Fruit fly (Drosophila melanogaster): Measurements from ENCODE around the gene CG18094.

Gene CG18094

DNA sequence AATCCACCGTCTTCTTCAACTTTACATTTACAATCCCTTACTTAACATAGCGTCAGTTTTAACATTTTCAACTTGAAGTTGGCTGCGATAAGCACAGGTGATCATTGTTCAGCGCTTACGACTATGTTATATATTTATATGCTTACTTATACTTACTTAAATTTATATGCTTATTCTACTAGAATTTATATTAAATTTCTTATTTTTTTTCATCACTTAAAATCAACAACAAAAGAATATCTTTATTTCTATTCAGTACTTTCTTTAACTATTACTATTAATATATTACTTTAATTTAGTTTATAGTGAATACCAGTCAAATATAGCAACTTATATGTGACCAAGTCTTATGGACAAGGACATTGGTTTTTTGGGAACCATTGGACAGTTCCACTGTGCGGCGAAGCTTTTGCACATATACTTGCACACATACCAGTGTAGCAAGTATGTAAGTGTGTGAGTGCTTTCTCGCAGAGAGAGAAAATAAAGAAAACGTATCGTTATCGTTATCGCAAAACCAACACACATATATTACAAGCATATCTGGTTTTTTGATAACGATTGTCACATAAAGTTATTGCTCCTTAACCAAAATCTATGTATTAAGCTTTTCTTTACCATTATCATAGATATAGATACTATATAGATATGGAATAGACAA lies 27.2 kb downstream of the CG18094 start, which contains the start of gene Hasp (continued):
- peak; percentile 31 for TF ChIP-seq slp2 (GFP tag; optimal IDR thresholded peaks at IDR 0.05)
- peak; percentile 68 for TF ChIP-seq CG2678 (tag; optimal IDR thresholded peaks at IDR 0.05)
- no peak for TF ChIP-seq Side (GFP tag; optimal IDR thresholded peaks at IDR 0.05)
- peak; percentile 33; the same call in 1 of the 2 replicates for TF ChIP-seq ttk (GFP tag; IDR thresholded peaks at IDR 0.05)
- TF ChIP-seq run (tag; optimal IDR thresholded peaks at IDR 0.05) = no peak
- no peak for TF ChIP-seq psq (GFP tag; optimal IDR thresholded peaks at IDR 0.05)
- TF ChIP-seq tup (GFP tag; optimal IDR thresholded peaks at IDR 0.05) = no peak
- TF ChIP-seq repo (GFP tag; optimal IDR thresholded peaks at IDR 0.05) = no peak
- peak; percentile 66 for TF ChIP-seq grau (tag; optimal IDR thresholded peaks at IDR 0.05)
- peak; percentile 40 for TF ChIP-seq Chrac-16 (GFP tag; optimal IDR thresholded peaks at IDR 0.05)
- no peak for TF ChIP-seq H15 (GFP tag; IDR thresholded peaks at IDR 0.05)
- no peak for TF ChIP-seq Lhr (GFP tag; optimal IDR thresholded peaks at IDR 0.05)
- 0 out of 3 replicates have a peak, but pooled peaks have one; percentile 13 for TF ChIP-seq so (GFP tag; IDR thresholded peaks at IDR 0.05)
- TF ChIP-seq fu2 (GFP tag; optimal IDR thresholded peaks at IDR 0.05) = no peak
- no peak for TF ChIP-seq twi (tag; optimal IDR thresholded peaks at IDR 0.05)
- TF ChIP-seq CG14710 (tag; optimal IDR thresholded peaks at IDR 0.05) = peak; percentile 46
- no peak for TF ChIP-seq cato (GFP tag; optimal IDR thresholded peaks at IDR 0.05; ENCODE audit: borderline replicate concordance)
- TF ChIP-seq CG17359 (tag; optimal IDR thresholded peaks at IDR 0.05) = peak; percentile 70
- TF ChIP-seq CG30020 (tag; optimal IDR thresholded peaks at IDR 0.05) = peak; percentile 2
- peak; percentile 62 for TF ChIP-seq CG17829 (tag; optimal IDR thresholded peaks at IDR 0.05)
- TF ChIP-seq MBD-R2 (GFP tag; IDR thresholded peaks at IDR 0.05) = peak; percentile 39; the same call in 1 of the 2 replicates
- peak; percentile 53; the same call in 1 of the 2 replicates for TF ChIP-seq CG14441 (GFP tag; IDR thresholded peaks at IDR 0.05)
- peak; percentile 54 for TF ChIP-seq CG9932 (GFP tag; IDR thresholded peaks at IDR 0.05)
- TF ChIP-seq Fer3 (tag; optimal IDR thresholded peaks at IDR 0.05) = peak; percentile 56
- TF ChIP-seq CG13296 (GFP tag; optimal IDR thresholded peaks at IDR 0.05) = peak; percentile 37
- no peak for TF ChIP-seq CG12236 (GFP tag; optimal IDR thresholded peaks at IDR 0.05)
- TF ChIP-seq CG34422 (GFP tag; IDR thresholded peaks at IDR 0.05) = peak; percentile 30; the same call in 1 of the 3 replicates
- peak; percentile 79 for TF ChIP-seq nmo (GFP tag; optimal IDR thresholded peaks at IDR 0.05)
- TF ChIP-seq Meics (GFP tag; optimal IDR thresholded peaks at IDR 0.05) = peak; percentile 67
- peak; percentile 88 for TF ChIP-seq ato (GFP tag; IDR thresholded peaks at IDR 0.05; ENCODE audit: partially characterized antibody)
- peak; percentile 83 for TF ChIP-seq vvl (GFP tag; IDR thresholded peaks at IDR 0.05)
- TF ChIP-seq sima (GFP tag; optimal IDR thresholded peaks at IDR 0.05) = no peak
- TF ChIP-seq B-H1 (GFP tag; IDR thresholded peaks at IDR 0.05) = no peak
- TF ChIP-seq CG4404 (GFP tag; IDR thresholded peaks at IDR 0.05) = no peak
- TF ChIP-seq CG2202 (tag; optimal IDR thresholded peaks at IDR 0.05) = peak; percentile 22
- peak; percentile 17; the same call in 1 of the 2 replicates for TF ChIP-seq CG10366 (GFP tag; IDR thresholded peaks at IDR 0.05)
- TF ChIP-seq oc (tag; optimal IDR thresholded peaks at IDR 0.05) = peak; percentile 41
- TF ChIP-seq Sox102F (GFP tag; optimal IDR thresholded peaks at IDR 0.05) = no peak
- no peak for TF ChIP-seq D19B (GFP tag; optimal IDR thresholded peaks at IDR 0.05)
- no peak for TF ChIP-seq danr (GFP tag; IDR thresholded peaks at IDR 0.05)
- TF ChIP-seq YL-1 (GFP tag; optimal IDR thresholded peaks at IDR 0.05) = no peak
- TF ChIP-seq onecut (GFP tag; IDR thresholded peaks at IDR 0.05) = peak; percentile 33
- TF ChIP-seq BtbVII (GFP tag; optimal IDR thresholded peaks at IDR 0.05) = no peak
- peak; percentile 58 for TF ChIP-seq Bgb (GFP tag; IDR thresholded peaks at IDR 0.05; ENCODE audit: partially characterized antibody)
- no peak for TF ChIP-seq CG4328 (GFP tag; optimal IDR thresholded peaks at IDR 0.05)
- TF ChIP-seq CG11723 (GFP tag; optimal IDR thresholded peaks at IDR 0.05) = peak; percentile 13
- peak in 1 of 2 experiments; percentile 67 for TF ChIP-seq Eip74EF (GFP tag; optimal IDR thresholded peaks at IDR 0.05)
- TF ChIP-seq cad (GFP tag; optimal IDR thresholded peaks at IDR 0.05) = no peak
- peak; percentile 79 for TF ChIP-seq zfh1 (GFP tag; IDR thresholded peaks at IDR 0.05)
- peak; percentile 47 for TF ChIP-seq Deaf1 (tag; optimal IDR thresholded peaks at IDR 0.05)
